Worm (Caenorhabditis elegans): Measurements from ENCODE around the gene F22F7.11.

Gene F22F7.11

ce11 chrV:2121910-2122362, 2.3 kb downstream of the F22F7.11 start, which contains the start of gene F22F7.8:
Gene F22F7.8, minus strand, starts transcription at chrV:2121960.
- TF ChIP-seq ztf-4 (tag; optimal IDR thresholded peaks at IDR 0.05) (no peak), ceh-28 (tag; optimal IDR thresholded peaks at IDR 0.05) (no peak), mdl-1 (tag; optimal IDR thresholded peaks at IDR 0.05) (no peak), R02D3.7 (tag; optimal IDR thresholded peaks at IDR 0.05) (no peak), ztf-11 (tag; optimal IDR thresholded peaks at IDR 0.05) (no peak)

- TF ChIP-seq nhr-67 (tag; optimal IDR thresholded peaks at IDR 0.05): no peak
- peak; percentile 3 for TF ChIP-seq nfya-1 (tag; optimal IDR thresholded peaks at IDR 0.05; ENCODE audit: insufficient read depth)
- peak; percentile 52 for TF ChIP-seq elt-2 (tag; optimal IDR thresholded peaks at IDR 0.05)
- peak; percentile 31 for TF ChIP-seq pqm-1 (tag; optimal IDR thresholded peaks at IDR 0.05)
- TF ChIP-seq snpc-4 (tag; optimal IDR thresholded peaks at IDR 0.05): no peak
- no peak for TF ChIP-seq pha-4 (tag; optimal IDR thresholded peaks at IDR 0.05)
Observed at ce11 chrV:2122517-2122916, 2.9 kb downstream of the F22F7.11 start, which contains the start of gene F22F7.2. Gene F22F7.2, plus strand, starts transcription at chrV:2122782.

- TF ChIP-seq unc-39 (tag; optimal IDR thresholded peaks at IDR 0.05) (no peak), nhr-237 (tag; optimal IDR thresholded peaks at IDR 0.05) (no peak), mdl-1 (tag; optimal IDR thresholded peaks at IDR 0.05) (no peak), daf-12 (tag; optimal IDR thresholded peaks at IDR 0.05) (no peak), unc-62 (GFP tag; optimal IDR thresholded peaks at IDR 0.05) (no peak), ztf-11 (tag; optimal IDR thresholded peaks at IDR 0.05) (no peak), lin-39 (tag; optimal IDR thresholded peaks at IDR 0.05) (no peak), elt-2 (tag; optimal IDR thresholded peaks at IDR 0.05) (peak; percentile 84), pqm-1 (tag; optimal IDR thresholded peaks at IDR 0.05) (peak; percentile 72), ZK546.5 (tag; optimal IDR thresholded peaks at IDR 0.05) (no peak), fos-1 (tag; optimal IDR thresholded peaks at IDR 0.05) (no peak), sea-2 (GFP tag; optimal IDR thresholded peaks at IDR 0.05) (no peak), skn-1 (tag; optimal IDR thresholded peaks at IDR 0.05) (no peak), elt-3 (tag; optimal IDR thresholded peaks at IDR 0.05) (no peak)
Observed at ce11 chrV:2123164-2123563, 3.5 kb downstream of the F22F7.11 start.

DNA sequence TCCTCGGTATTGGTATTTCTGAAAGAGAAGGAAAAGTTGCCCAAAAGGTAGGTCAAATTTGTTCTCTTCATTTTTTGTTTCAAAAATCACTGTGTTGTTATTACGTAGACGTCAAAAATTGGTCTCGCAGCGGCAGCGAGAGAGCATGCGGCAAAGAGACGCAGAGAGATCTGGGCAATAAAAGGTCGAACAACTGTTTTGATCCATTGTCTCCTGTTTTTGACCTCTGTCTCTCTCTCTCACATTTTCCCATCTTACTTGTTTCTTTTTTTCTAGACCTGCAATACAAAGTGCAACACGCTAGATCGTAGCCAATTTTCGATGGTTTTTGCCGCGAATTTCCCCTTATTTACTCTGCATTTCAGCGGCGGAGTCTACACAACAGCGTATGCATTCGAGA, 6.9 kb downstream of the F22F7.11 start:
- TF ChIP-seq lin-39 (tag; optimal IDR thresholded peaks at IDR 0.05) (peak; percentile 11), elt-2 (tag; optimal IDR thresholded peaks at IDR 0.05) (peak; percentile 21), pha-4 (tag; optimal IDR thresholded peaks at IDR 0.05) (no peak)

DNA sequence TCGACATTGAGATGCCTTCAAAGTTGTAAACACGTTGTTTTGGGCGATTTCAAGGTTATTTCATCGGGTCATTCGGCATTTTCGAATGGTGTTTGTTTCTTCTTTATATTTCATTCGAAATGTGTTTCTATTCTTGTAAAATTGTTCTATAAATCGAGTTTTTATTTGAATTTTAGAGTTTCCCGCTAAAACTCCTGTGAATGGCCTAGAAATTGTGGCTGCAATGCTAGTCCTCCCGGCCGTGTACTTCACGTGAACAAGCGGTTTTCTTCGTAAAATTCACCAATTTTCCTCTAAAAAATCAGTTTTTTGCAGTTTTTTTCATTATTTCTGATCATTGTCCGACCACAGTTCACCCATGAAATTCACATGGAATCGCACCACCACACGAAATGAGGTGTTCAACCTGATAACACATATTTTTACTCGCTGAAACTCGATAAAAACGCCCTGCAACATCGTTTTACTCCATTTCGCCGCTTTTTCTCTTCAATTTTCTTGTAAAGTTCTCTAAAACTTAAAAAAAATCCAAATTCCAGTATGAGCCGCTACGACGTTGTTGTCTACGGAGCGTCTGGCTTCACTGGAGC, 7.5 kb downstream of the F22F7.11 start, which contains the start of gene ldp-1:
TSS of gene ldp-1 (plus strand) at position 540 of the 590 bp plus-strand sequence.
- peak; percentile 83 for TF ChIP-seq nhr-43 (tag; optimal IDR thresholded peaks at IDR 0.05; ENCODE audit: poor library complexity, severe bottlenecking)
- TF ChIP-seq pqm-1 (tag; optimal IDR thresholded peaks at IDR 0.05): peak; percentile 25
- TF ChIP-seq fkh-10 (GFP tag; optimal IDR thresholded peaks at IDR 0.05): peak; percentile 4
- peak; percentile 65 for TF ChIP-seq nfya-1 (tag; optimal IDR thresholded peaks at IDR 0.05; ENCODE audit: insufficient read depth)
- peak; percentile 73 for TF ChIP-seq lin-15B (tag; optimal IDR thresholded peaks at IDR 0.05)
- no peak for TF ChIP-seq jun-1 (tag; optimal IDR thresholded peaks at IDR 0.05)
- no peak for TF ChIP-seq daf-12 (tag; optimal IDR thresholded peaks at IDR 0.05)
- TF ChIP-seq lsy-12 (tag; optimal IDR thresholded peaks at IDR 0.05): peak; percentile 66
- no peak for TF ChIP-seq fkh-2 (tag; optimal IDR thresholded peaks at IDR 0.05)
- TF ChIP-seq nhr-25 (tag; optimal IDR thresholded peaks at IDR 0.05): peak; percentile 32
- peak; percentile 6 for TF ChIP-seq R02D3.7 (tag; optimal IDR thresholded peaks at IDR 0.05)
- TF ChIP-seq snpc-4 (tag; optimal IDR thresholded peaks at IDR 0.05): peak; percentile 30
- peak in 1 of 2 experiments; percentile 44 for TF ChIP-seq eor-1 (tag; optimal IDR thresholded peaks at IDR 0.05)
- no peak for TF ChIP-seq aly-2 (tag; optimal IDR thresholded peaks at IDR 0.05)
- peak; percentile 57 for TF ChIP-seq pha-4 (tag; optimal IDR thresholded peaks at IDR 0.05)
- TF ChIP-seq nhr-11 (tag; optimal IDR thresholded peaks at IDR 0.05): no peak
- no peak for TF ChIP-seq ama-1 (optimal IDR thresholded peaks at IDR 0.05)
- TF ChIP-seq nhr-23 (tag; optimal IDR thresholded peaks at IDR 0.05): peak; percentile 55
- no peak for TF ChIP-seq skn-1 (tag; optimal IDR thresholded peaks at IDR 0.05)
- no peak for TF ChIP-seq unc-62 (GFP tag; optimal IDR thresholded peaks at IDR 0.05)

All from whole organism, L3 larva.